Worm (Caenorhabditis elegans) whole organism, L3 larva: Measurements from ENCODE around the gene Y116A8C.29.

Experiments
- ceh-82 ChIP-seq: fragments of 150-350 bp; optimal IDR thresholded peaks from 2 replicates; lab custom pipeline; 2014; ENCODE audit warnings: missing biosample characterization, missing genetic modification characterization
- elt-3 ChIP-seq, 3 experiments: fragments of 150-350 bp in 1 of 3; sonication (generic microtip) in 2 of 3; optimal IDR thresholded peaks; 2 replicates in 2 of 3; 4 replicates in 1 of 3; lab custom pipeline; 2014 to 2017; ENCODE audit warnings: missing biosample characterization in 3 of 3, missing genetic modification characterization in 3 of 3
- nhr-25 ChIP-seq: sonication (generic microtip); optimal IDR thresholded peaks from 2 replicates; lab custom pipeline; 2017; ENCODE audit warnings: missing biosample characterization, missing genetic modification characterization
- ztf-11 ChIP-seq: fragments of 150-350 bp; optimal IDR thresholded peaks from 2 replicates; lab custom pipeline; 2014; ENCODE audit warnings: missing biosample characterization, missing genetic modification characterization

ce11 chrIV:17100148-17100547, 6.3 kb downstream of the Y116A8C.29 start, which contains the start of gene bca-2:
- TF ChIP-seq nhr-25 (tag; lab: Kevin White, UChicago), result no peak
- no peak for TF ChIP-seq elt-3 (tag; optimal IDR thresholded peaks at IDR 0.05; lab: Kevin White, UChicago)
- no peak for TF ChIP-seq ztf-11 (tag; lab: Kevin White, UChicago)
- TF ChIP-seq ceh-82, result no peak
